Fruit fly (Drosophila melanogaster) whole organism, embryonic: Measurements from ENCODE around the gene Pvf3.

Experiments
- Ada2b ChIP-seq: fragments of 200-800 bp; sonication (Bioruptor generic); IDR thresholded peaks from 2 replicates; pipeline ENCODE4 v1.3.6; 2022; ENCODE audit warnings: missing biosample characterization, missing genetic modification characterization
- Atf3 ChIP-seq: fragments of 200-800 bp; sonication (Bioruptor generic); optimal IDR thresholded peaks from 3 replicates; lab custom pipeline; 2016; ENCODE audit warnings: missing biosample characterization, missing genetic modification characterization
- Awh ChIP-seq: fragments of 200-800 bp; sonication (Bioruptor generic); IDR thresholded peaks from 2 replicates; pipeline ENCODE4, ENCODE4 v1.3.6; 2022; ENCODE audit warnings: missing biosample characterization, missing genetic modification characterization
- CG10431 ChIP-seq: fragments of 200-800 bp; sonication (Bioruptor generic); optimal IDR thresholded peaks from 3 replicates; lab custom pipeline; 2018; ENCODE audit warnings: missing biosample characterization, mild to moderate bottlenecking, missing genetic modification characterization
- CG10565 ChIP-seq: fragments of 200-800 bp; sonication (Bioruptor generic); optimal IDR thresholded peaks from 3 replicates; lab custom pipeline; 2016; ENCODE audit warnings: missing biosample characterization, mild to moderate bottlenecking, missing genetic modification characterization
- CG11723 ChIP-seq: fragments of 200-800 bp; sonication (Bioruptor generic); optimal IDR thresholded peaks from 2 replicates; lab custom pipeline; 2017; ENCODE audit warnings: missing biosample characterization, mild to moderate bottlenecking, missing genetic modification characterization
- CG14014 ChIP-seq: fragments of 200-800 bp; sonication (Bioruptor generic); IDR thresholded peaks from 2 replicates; pipeline ENCODE4 v1.3.6; 2022; ENCODE audit warnings: missing biosample characterization, missing genetic modification characterization
- CG14050 ChIP-seq: fragments of 200-800 bp; sonication (Bioruptor generic); IDR thresholded peaks from 3 replicates; pipeline ENCODE4 v1.3.6; 2022; ENCODE audit warnings: missing biosample characterization, missing genetic modification characterization
- CG14710 ChIP-seq: fragments of 200-800 bp; sonication (Bioruptor generic); optimal IDR thresholded peaks from 3 replicates; lab custom pipeline; 2019; ENCODE audit warnings: missing biosample characterization, mild to moderate bottlenecking, missing genetic modification characterization, moderate library complexity
- CG15073 ChIP-seq: fragments of 200-800 bp; sonication (Bioruptor generic); optimal IDR thresholded peaks from 2 replicates; lab custom pipeline; 2016; ENCODE audit warnings: missing biosample characterization, missing genetic modification characterization
- CG15514 ChIP-seq: fragments of 200-800 bp; sonication (Bioruptor generic); optimal IDR thresholded peaks from 3 replicates; lab custom pipeline; 2017; ENCODE audit warnings: missing biosample characterization, missing genetic modification characterization, mild to moderate bottlenecking, moderate library complexity, missing genetic modification reagents
- CG1602 ChIP-seq: fragments of 200-800 bp; sonication (Bioruptor generic); optimal IDR thresholded peaks from 3 replicates; lab custom pipeline; 2016; ENCODE audit warnings: missing biosample characterization, missing genetic modification characterization
- CG17359 ChIP-seq: fragments of 200-800 bp; sonication (Bioruptor generic); optimal IDR thresholded peaks from 3 replicates; lab custom pipeline; 2018; ENCODE audit warnings: missing biosample characterization, mild to moderate bottlenecking, missing genetic modification characterization, moderate library complexity
- CG17568 ChIP-seq: fragments of 200-800 bp; sonication (Bioruptor generic); optimal IDR thresholded peaks from 2 replicates; lab custom pipeline; 2018; ENCODE audit warnings: missing biosample characterization, mild to moderate bottlenecking, missing genetic modification characterization, moderate library complexity
- CG18476 ChIP-seq: fragments of 200-800 bp; sonication (Bioruptor generic); optimal IDR thresholded peaks from 2 replicates; lab custom pipeline; 2016; ENCODE audit warnings: missing biosample characterization, mild to moderate bottlenecking, missing genetic modification characterization
- CG18619 ChIP-seq: fragments of 200-800 bp; sonication (Bioruptor generic); optimal IDR thresholded peaks from 3 replicates; lab custom pipeline; 2017; ENCODE audit warnings: missing biosample characterization, mild to moderate bottlenecking, missing genetic modification characterization
- CG18764 ChIP-seq: fragments of 200-800 bp; sonication (Bioruptor generic); optimal IDR thresholded peaks from 3 replicates; lab custom pipeline; 2016; ENCODE audit warnings: missing biosample characterization, missing genetic modification characterization
- CG2199 ChIP-seq: fragments of 200-800 bp; sonication (Bioruptor generic); IDR thresholded peaks from 3 replicates; pipeline ENCODE4 v1.3.6; 2022; ENCODE audit warnings: missing biosample characterization, missing genetic modification characterization
- CG33213 ChIP-seq: fragments of 200-800 bp; sonication (Bioruptor generic); optimal IDR thresholded peaks from 3 replicates; lab custom pipeline; 2016; ENCODE audit warnings: missing biosample characterization, missing genetic modification characterization
- CG3847 ChIP-seq: fragments of 200-800 bp; sonication (Bioruptor generic); IDR thresholded peaks from 2 replicates; pipeline ENCODE4 v1.3.6; 2022; ENCODE audit warnings: missing biosample characterization, missing genetic modification characterization
- CG6854 ChIP-seq: fragments of 200-800 bp; sonication (Bioruptor generic); optimal IDR thresholded peaks from 3 replicates; lab custom pipeline; 2017; ENCODE audit warnings: missing biosample characterization, mild to moderate bottlenecking, missing genetic modification characterization
- CG8281 ChIP-seq: fragments of 200-800 bp; sonication (Bioruptor generic); optimal IDR thresholded peaks from 2 replicates; lab custom pipeline; 2018; ENCODE audit warnings: missing biosample characterization, mild to moderate bottlenecking, missing genetic modification characterization, moderate library complexity
- CG8388 ChIP-seq: fragments of 200-800 bp; sonication (Bioruptor generic); optimal IDR thresholded peaks from 2 replicates; lab custom pipeline; 2019; ENCODE audit warnings: missing biosample characterization, mild to moderate bottlenecking, missing genetic modification characterization, moderate library complexity
- D19A ChIP-seq: fragments of 200-800 bp; optimal IDR thresholded peaks from 3 replicates; lab custom pipeline; 2019; ENCODE audit warnings: missing biosample characterization, mild to moderate bottlenecking, missing genetic modification characterization, moderate library complexity
- Dad ChIP-seq: fragments of 200-800 bp; sonication (Bioruptor generic); optimal IDR thresholded peaks from 3 replicates; lab custom pipeline; 2016; ENCODE audit warnings: missing biosample characterization, missing genetic modification characterization
- Dbx ChIP-seq: fragments of 200-800 bp; sonication (Bioruptor generic); IDR thresholded peaks from 3 replicates; pipeline ENCODE4 v1.3.6; 2022; ENCODE audit warnings: missing biosample characterization, missing genetic modification characterization
- Dll ChIP-seq: fragments of 200-800 bp; sonication (Bioruptor generic); IDR thresholded peaks from 4 replicates; pipeline ENCODE4 v1.3.6; 2022; ENCODE audit warnings: missing biosample characterization, missing genetic modification characterization; ENCODE audit not compliant: partially characterized antibody
- HLH4C ChIP-seq: fragments of 200-800 bp; sonication (Bioruptor generic); IDR thresholded peaks from 3 replicates; pipeline ENCODE4 v1.3.6; 2022; ENCODE audit warnings: missing biosample characterization, missing genetic modification characterization; ENCODE audit not compliant: partially characterized antibody
- Hr51 ChIP-seq, 2 experiments: fragments of 200-800 bp; sonication (Bioruptor generic); optimal IDR thresholded peaks; 2 replicates in 1 of 2; 3 replicates in 1 of 2; lab custom pipeline; 2016 to 2018; ENCODE audit warnings: missing biosample characterization in 2 of 2, missing genetic modification characterization in 2 of 2, mild to moderate bottlenecking in 1 of 2, moderate library complexity in 1 of 2
- Lhr ChIP-seq: fragments of 200-800 bp; sonication (Bioruptor generic); optimal IDR thresholded peaks from 3 replicates; lab custom pipeline; 2017; ENCODE audit warnings: mild to moderate bottlenecking, missing biosample characterization, missing genetic modification reagents, missing genetic modification characterization
- Med ChIP-seq: fragments of 200-800 bp; sonication (Bioruptor generic); peaks from one replicate; lab custom pipeline; 2016; ENCODE audit warnings: missing biosample characterization, missing genetic modification characterization, mild to moderate bottlenecking, inconsistent platforms, moderate library complexity
- Neu2 ChIP-seq: fragments of 200-800 bp; sonication (Bioruptor generic); optimal IDR thresholded peaks from 3 replicates; lab custom pipeline; 2016; ENCODE audit warnings: missing biosample characterization, missing genetic modification characterization, borderline replicate concordance
- Nf-YC ChIP-seq: fragments of 200-800 bp; optimal IDR thresholded peaks from 3 replicates; lab custom pipeline; 2019; ENCODE audit warnings: missing biosample characterization, mild to moderate bottlenecking, missing genetic modification characterization, moderate library complexity
- Sry-δ ChIP-seq: fragments of 200-800 bp; sonication (Bioruptor generic); optimal IDR thresholded peaks from 2 replicates; lab custom pipeline; 2016; ENCODE audit warnings: missing biosample characterization, missing genetic modification characterization
- ato ChIP-seq: fragments of 200-800 bp; sonication (Bioruptor generic); IDR thresholded peaks from 2 replicates; pipeline ENCODE4 v1.3.6; 2022; ENCODE audit warnings: missing biosample characterization, missing genetic modification characterization; ENCODE audit not compliant: partially characterized antibody
- ci ChIP-seq: fragments of 200-800 bp; sonication (Bioruptor generic); IDR thresholded peaks from 3 replicates; pipeline ENCODE4 v1.3.6; 2022; ENCODE audit warnings: missing biosample characterization, missing genetic modification characterization
- corto ChIP-seq: fragments of 200-800 bp; sonication (Bioruptor generic); optimal IDR thresholded peaks from 2 replicates; lab custom pipeline; 2016; ENCODE audit warnings: missing biosample characterization, mild to moderate bottlenecking, missing genetic modification characterization, moderate library complexity
- dm ChIP-seq: fragments of 200-800 bp; sonication (Bioruptor generic); optimal IDR thresholded peaks from 3 replicates; lab custom pipeline; 2016; ENCODE audit warnings: missing biosample characterization, missing genetic modification characterization
- esg ChIP-seq: fragments of 200-800 bp; sonication (Bioruptor generic); conservative IDR thresholded peaks from 2 replicates; pipeline ENCODE4 v1.3.6; 2022; ENCODE audit warnings: missing biosample characterization, missing genetic modification characterization
- fd102C ChIP-seq: fragments of 200-800 bp; sonication (Bioruptor generic); optimal IDR thresholded peaks from 2 replicates; lab custom pipeline; 2018; ENCODE audit warnings: missing biosample characterization, mild to moderate bottlenecking, missing genetic modification characterization, moderate library complexity
- gcm2 ChIP-seq: fragments of 200-800 bp; sonication (Bioruptor generic); optimal IDR thresholded peaks from 2 replicates; lab custom pipeline; 2016; ENCODE audit warnings: missing biosample characterization, missing genetic modification characterization
- grau ChIP-seq: fragments of 200-800 bp; optimal IDR thresholded peaks from 3 replicates; lab custom pipeline; 2019; ENCODE audit warnings: missing biosample characterization, mild to moderate bottlenecking, missing genetic modification characterization, moderate library complexity
- grn ChIP-seq: fragments of 200-800 bp; sonication (Bioruptor generic); optimal IDR thresholded peaks from 3 replicates; lab custom pipeline; 2017; ENCODE audit warnings: missing biosample characterization, missing genetic modification characterization
- jumu ChIP-seq: fragments of 200-800 bp; sonication (Bioruptor generic); optimal IDR thresholded peaks from 3 replicates; lab custom pipeline; 2016; ENCODE audit warnings: missing biosample characterization, missing genetic modification characterization
- p53 ChIP-seq: fragments of 200-800 bp; sonication (Bioruptor generic); optimal IDR thresholded peaks from 2 replicates; lab custom pipeline; 2016; ENCODE audit warnings: missing biosample characterization, missing genetic modification characterization
- peb ChIP-seq: fragments of 200-800 bp; sonication (Bioruptor generic); IDR thresholded peaks from 2 replicates; pipeline ENCODE4 v1.3.6; 2022; ENCODE audit warnings: missing biosample characterization, missing genetic modification characterization
- pros ChIP-seq: fragments of 200-800 bp; sonication (Bioruptor generic); optimal IDR thresholded peaks from 3 replicates; lab custom pipeline; 2019; ENCODE audit warnings: missing biosample characterization, mild to moderate bottlenecking, missing genetic modification characterization, moderate library complexity
- sens ChIP-seq: fragments of 200-800 bp; sonication (Bioruptor generic); peaks from one replicate; lab custom pipeline; 2016; ENCODE audit warnings: missing biosample characterization, missing genetic modification characterization
- twi ChIP-seq: fragments of 200-800 bp; optimal IDR thresholded peaks from 2 replicates; lab custom pipeline; 2019; ENCODE audit warnings: missing biosample characterization, mild to moderate bottlenecking, missing genetic modification characterization, moderate library complexity
- vnd ChIP-seq: fragments of 200-800 bp; sonication (Bioruptor generic); IDR thresholded peaks from 3 replicates; pipeline ENCODE4 v1.3.6; 2022; ENCODE audit warnings: missing biosample characterization, missing genetic modification characterization; ENCODE audit not compliant: partially characterized antibody
- yki ChIP-seq: fragments of >200 bp; optimal IDR thresholded peaks from 3 replicates; lab custom pipeline; 2018

Gene Pvf3

DNA sequence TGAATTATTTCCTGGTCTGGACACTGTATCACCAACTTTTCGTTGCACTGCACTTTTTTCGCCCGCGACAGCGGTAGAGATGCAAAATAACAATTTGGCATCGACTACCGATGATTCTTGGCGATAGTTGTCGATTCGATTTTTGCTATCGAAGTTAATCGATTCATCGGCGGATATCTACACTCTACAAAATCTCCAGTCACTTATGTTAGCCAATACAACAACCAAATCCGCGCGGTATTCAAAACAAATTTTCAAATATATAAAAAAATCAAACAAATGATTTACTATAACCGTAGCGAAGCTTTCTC lies 46.6 kb upstream of the Pvf3 start, which contains the start of gene CG4502 (continued):
- peak; percentile 60 for TF ChIP-seq CG3847 (GFP tag; lab: Robert Waterston, UW)
- peak; percentile 28 for TF ChIP-seq Nf-YC (tag; lab: Kevin White, UChicago)
- peak; percentile 45 for TF ChIP-seq p53 (GFP tag; lab: Kevin White, UChicago)
- TF ChIP-seq CG8281 (tag; lab: Kevin White, UChicago): no peak
- TF ChIP-seq CG10565 (GFP tag; lab: Kevin White, UChicago): no peak
- TF ChIP-seq Dbx (GFP tag; lab: Robert Waterston, UW): peak; percentile 75
- no peak for TF ChIP-seq CG11723 (GFP tag; lab: Kevin White, UChicago)
- TF ChIP-seq fd102C (GFP tag; lab: Kevin White, UChicago): no peak
- no peak for TF ChIP-seq CG6854
- TF ChIP-seq CG18476 (GFP tag; lab: Kevin White, UChicago): no peak
- TF ChIP-seq CG14014 (GFP tag; lab: Robert Waterston, UW): no peak
- TF ChIP-seq CG17359 (tag; lab: Kevin White, UChicago): no peak
- TF ChIP-seq CG10431 (GFP tag; lab: Kevin White, UChicago): no peak
- peak; percentile 56; the same call in 2 of the 3 replicates for TF ChIP-seq ci (GFP tag; lab: Robert Waterston, UW)
- TF ChIP-seq ato (GFP tag; lab: Robert Waterston, UW): peak; percentile 99
- no peak for TF ChIP-seq corto
- TF ChIP-seq Dad: peak; percentile 13
- no peak for TF ChIP-seq D19A
- no peak for TF ChIP-seq twi
- TF ChIP-seq CG14710: peak; percentile 58
- no peak for TF ChIP-seq CG1602 (GFP tag; lab: Kevin White, UChicago)
- peak; percentile 100 for TF ChIP-seq Dll (GFP tag; lab: Robert Waterston, UW)
- no peak for TF ChIP-seq CG18764 (GFP tag; lab: Kevin White, UChicago)
- no peak for TF ChIP-seq pros (GFP tag; lab: Kevin White, UChicago)
- no peak for TF ChIP-seq grn (GFP tag; lab: Kevin White, UChicago)
- peak; percentile 78 for TF ChIP-seq CG15514 (GFP tag; lab: Kevin White, UChicago)
- no peak for TF ChIP-seq dm (GFP tag; lab: Kevin White, UChicago)
- TF ChIP-seq esg (GFP tag; lab: Robert Waterston, UW): no peak
- TF ChIP-seq CG2199: no peak
- TF ChIP-seq CG18619 (GFP tag; lab: Kevin White, UChicago): no peak
- TF ChIP-seq CG8388 (GFP tag; lab: Kevin White, UChicago): no peak
- no peak for TF ChIP-seq Neu2 (GFP tag; lab: Kevin White, UChicago)
- TF ChIP-seq Lhr (GFP tag; lab: Kevin White, UChicago): peak; percentile 85
- TF ChIP-seq grau: peak; percentile 43
- TF ChIP-seq HLH4C: peak; percentile 99

DNA sequence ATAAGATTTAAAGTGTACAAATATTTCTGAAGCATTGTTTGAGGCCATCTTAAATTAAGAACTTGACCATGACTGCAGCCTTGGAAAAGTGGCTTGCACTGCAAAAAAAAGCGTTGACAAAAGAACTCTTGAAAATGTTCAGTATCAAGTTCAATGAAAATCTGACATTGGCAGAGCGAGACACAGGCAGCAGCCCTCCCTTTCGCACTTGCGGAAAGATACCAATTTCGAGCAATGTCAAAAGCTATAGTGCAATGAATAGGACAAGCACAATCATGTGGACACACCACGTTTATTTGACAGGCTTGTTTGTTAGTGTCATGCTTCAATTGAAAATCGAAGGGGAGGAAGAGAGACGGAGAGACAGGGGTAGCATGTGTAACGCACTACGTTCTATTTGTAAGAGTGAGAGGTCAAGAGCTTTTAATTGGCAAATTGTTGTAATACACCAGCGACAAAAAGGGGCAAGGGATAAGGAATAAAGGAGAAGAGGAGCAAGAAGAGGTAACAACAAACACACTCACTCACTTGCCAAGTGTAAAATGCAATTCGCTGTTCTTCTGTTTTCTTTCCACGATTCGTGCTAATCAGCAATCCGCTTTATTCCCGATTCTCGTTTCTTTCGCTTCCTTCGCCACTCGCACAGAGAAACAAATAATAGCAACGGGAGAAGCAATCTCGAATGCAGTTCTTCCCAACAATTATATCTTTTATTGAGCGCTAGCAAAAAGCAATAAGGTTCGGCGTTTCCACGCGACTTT lies 46.1 kb upstream of the Pvf3 start:
- TF ChIP-seq vnd (GFP tag; lab: Robert Waterston, UW) (no peak), CG15073 (GFP tag; lab: Kevin White, UChicago) (no peak), Ada2b (GFP tag; lab: Robert Waterston, UW) (no peak), CG14050 (GFP tag; lab: Robert Waterston, UW) (no peak), Atf3 (GFP tag; lab: Kevin White, UChicago) (no peak), peb (GFP tag; lab: Robert Waterston, UW) (no peak), Sry-δ (no peak), gcm2 (GFP tag; lab: Kevin White, UChicago) (no peak), fd102C (GFP tag; lab: Kevin White, UChicago) (no peak), jumu (GFP tag; lab: Kevin White, UChicago) (peak; percentile 14), sens (GFP tag; lab: Kevin White, UChicago) (peak; percentile 20), CG11723 (GFP tag; lab: Kevin White, UChicago) (no peak), CG33213 (no peak), Med (GFP tag; lab: Kevin White, UChicago) (peak; percentile 66), Awh (GFP tag; lab: Robert Waterston, UW) (0 out of 2 replicates have a peak, but pooled peaks have one; percentile 11), Hr51 (GFP tag; optimal IDR thresholded peaks at IDR 0.05; lab: Kevin White, UChicago) (peak in 1 of 2 experiments; percentile 10), yki (lab: Kevin White, UChicago) (no peak), CG17568 (GFP tag; lab: Kevin White, UChicago) (no peak)
